Worm (Caenorhabditis elegans) whole organism, L4/young adult: ENCODE results near the gene msp-45.

Source experiments
- W03F9.2 ChIP-seq: fragments of 150-350 bp; optimal IDR thresholded peaks from 2 replicates; lab custom pipeline; 2014; ENCODE audit warnings: missing biosample characterization, missing genetic modification characterization
- dao-5 ChIP-seq: sonication (generic microtip); optimal IDR thresholded peaks from 2 replicates; lab custom pipeline; 2016; ENCODE audit warnings: missing genotype, missing genetic modification characterization, moderate library complexity, missing compliant biosample characterization

DNA sequence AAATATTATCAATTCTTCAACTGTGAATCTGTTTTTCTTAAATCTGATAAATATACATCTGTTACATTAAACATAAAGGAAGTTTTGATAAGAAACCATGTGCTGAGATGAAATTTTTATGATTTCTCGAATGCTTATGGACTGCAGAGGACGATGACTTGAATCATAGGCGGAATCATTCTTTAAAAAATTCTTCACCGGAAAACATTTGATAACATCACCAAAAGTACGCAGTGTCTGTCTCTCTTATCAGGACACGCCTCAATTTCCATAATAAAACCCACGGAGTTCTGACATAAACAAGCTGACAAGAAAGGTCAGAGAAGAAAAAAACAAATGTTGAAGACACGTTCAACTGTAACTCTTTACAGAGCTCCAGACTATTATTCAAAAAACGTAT, 47.2 kb downstream of the msp-45 start, which contains the start of gene F09C12.2:
- TF ChIP-seq W03F9.2 (no peak), dao-5 (no peak)
